Fruit fly (Drosophila melanogaster): Measurements from ENCODE around the gene Rbp1.

dm6 chr3R:10760966-10761855 is 23.0 kb upstream of the Rbp1 start, which contains the start of the genes MED7 and Cap-H2:
- TF ChIP-seq fd85E (GFP tag; optimal IDR thresholded peaks at IDR 0.05) (no peak), Met (GFP tag; optimal IDR thresholded peaks at IDR 0.05) (no peak), ss (GFP tag; optimal IDR thresholded peaks at IDR 0.05) (no peak), OdsH (GFP tag; optimal IDR thresholded peaks at IDR 0.05) (peak; percentile 76), CG10631 (GFP tag; optimal IDR thresholded peaks at IDR 0.05) (peak; percentile 72), CG6854 (GFP tag; optimal IDR thresholded peaks at IDR 0.05) (no peak), CG4318 (GFP tag; optimal IDR thresholded peaks at IDR 0.05) (no peak)

Data from whole organism, prepupa.